Fruit fly (Drosophila melanogaster) whole organism: ENCODE measurements around the gene Svil.

ENCODE experiments used
- CG8478 ChIP-seq: fragments of >200 bp; optimal IDR thresholded peaks from 2 replicates; lab custom pipeline; 2018; ENCODE audit warnings: inconsistent platforms
- psq ChIP-seq: fragments of >200 bp; optimal IDR thresholded peaks from 2 replicates; lab custom pipeline; 2017

- TF ChIP-seq CG8478 (lab: Kevin White, UChicago): no peak
- no peak for TF ChIP-seq psq (lab: Kevin White, UChicago)
Observed at dm6 chr3L:2493517-2494182, 116.2 kb downstream of the Svil start.
